Worm (Caenorhabditis elegans) whole organism, midembryonic: Measurements from ENCODE around the gene npr-37.

ENCODE experiments used
- flt-1 ChIP-seq: fragments of 200-800 bp; sonication (Bioruptor generic); IDR thresholded peaks from 2 replicates; pipeline ENCODE4 v1.3.6; 2022; ENCODE audit warnings: missing genetic modification characterization, missing compliant biosample characterization
- tab-1 ChIP-seq: fragments of 200-800 bp; sonication (Bioruptor generic); IDR thresholded peaks from 2 replicates; pipeline ENCODE4 v1.3.6; 2022; ENCODE audit warnings: missing genetic modification characterization, missing compliant biosample characterization

- TF ChIP-seq tab-1 (GFP tag; lab: Robert Waterston, UW): no peak
- TF ChIP-seq flt-1 (GFP tag; lab: Robert Waterston, UW): no peak
These were observed 41.6 kb upstream of the npr-37 start for ce11 chrIV:522566-522965.
